Fruit fly (Drosophila melanogaster) whole organism, embryonic: ENCODE data around the gene CG31109.

Experiments used
- CG1024 ChIP-seq: fragments of 200-800 bp; sonication (Bioruptor generic); IDR thresholded peaks from 2 replicates; pipeline ENCODE4 v1.3.6; 2022; ENCODE audit warnings: missing biosample characterization, missing genetic modification characterization
- CG10565 ChIP-seq: fragments of 200-800 bp; sonication (Bioruptor generic); optimal IDR thresholded peaks from 3 replicates; lab custom pipeline; 2016; ENCODE audit warnings: missing biosample characterization, mild to moderate bottlenecking, missing genetic modification characterization
- CG12659 ChIP-seq: fragments of 200-800 bp; sonication (Bioruptor generic); optimal IDR thresholded peaks from 3 replicates; lab custom pipeline; 2017; ENCODE audit warnings: mild to moderate bottlenecking, missing biosample characterization, missing genetic modification reagents, missing genetic modification characterization
- CG13287 ChIP-seq: fragments of 200-800 bp; sonication (Bioruptor generic); IDR thresholded peaks from 2 replicates; pipeline ENCODE4 v1.3.6; 2022; ENCODE audit warnings: missing biosample characterization, missing genetic modification characterization; ENCODE audit not compliant: partially characterized antibody
- CG13424 ChIP-seq: fragments of 200-800 bp; sonication (Bioruptor generic); optimal IDR thresholded peaks from 2 replicates; lab custom pipeline; 2019; ENCODE audit warnings: missing biosample characterization, mild to moderate bottlenecking, missing genetic modification characterization, moderate library complexity
- CG1603 ChIP-seq: fragments of 200-800 bp; sonication (Bioruptor generic); optimal IDR thresholded peaks from 2 replicates; lab custom pipeline; 2019; ENCODE audit warnings: missing biosample characterization, mild to moderate bottlenecking, missing genetic modification characterization, moderate library complexity
- CG18262 ChIP-seq: fragments of 200-800 bp; optimal IDR thresholded peaks from 3 replicates; lab custom pipeline; 2019; ENCODE audit warnings: missing biosample characterization, mild to moderate bottlenecking, missing genetic modification characterization, moderate library complexity
- CG1832 ChIP-seq: fragments of 200-800 bp; sonication (Bioruptor generic); optimal IDR thresholded peaks from 2 replicates; lab custom pipeline; 2017; ENCODE audit warnings: missing biosample characterization, mild to moderate bottlenecking, missing genetic modification characterization, inconsistent platforms
- CG2116 ChIP-seq: fragments of 200-800 bp; sonication (Bioruptor generic); optimal IDR thresholded peaks from 3 replicates; lab custom pipeline; 2018; ENCODE audit warnings: missing biosample characterization, mild to moderate bottlenecking, missing genetic modification characterization
- CG32772 ChIP-seq: fragments of 200-800 bp; sonication (Bioruptor generic); IDR thresholded peaks from 2 replicates; pipeline ENCODE4 v1.3.6; 2022; ENCODE audit warnings: missing biosample characterization, missing genetic modification characterization
- CG34376 ChIP-seq: fragments of 200-800 bp; sonication (Bioruptor generic); optimal IDR thresholded peaks from 2 replicates; lab custom pipeline; 2018; ENCODE audit warnings: missing biosample characterization, mild to moderate bottlenecking, missing genetic modification characterization
- CG4360 ChIP-seq: fragments of 200-800 bp; sonication (Bioruptor generic); IDR thresholded peaks from 2 replicates; pipeline ENCODE4 v1.3.6; 2022; ENCODE audit warnings: missing biosample characterization, missing genetic modification characterization
- CG6765 ChIP-seq: fragments of 200-800 bp; sonication (Bioruptor generic); optimal IDR thresholded peaks from 3 replicates; lab custom pipeline; 2017; ENCODE audit warnings: missing biosample characterization, mild to moderate bottlenecking, missing genetic modification characterization
- CG7928 ChIP-seq: fragments of 200-800 bp; sonication (Bioruptor generic); optimal IDR thresholded peaks from 2 replicates; lab custom pipeline; 2017; ENCODE audit warnings: missing biosample characterization, mild to moderate bottlenecking, missing genetic modification characterization
- CG7963 ChIP-seq: fragments of 200-800 bp; sonication (Bioruptor generic); IDR thresholded peaks from 3 replicates; pipeline ENCODE4 v1.3.6; 2022; ENCODE audit warnings: missing biosample characterization, missing genetic modification characterization; ENCODE audit not compliant: partially characterized antibody
- CG8924 ChIP-seq: fragments of 200-800 bp; optimal IDR thresholded peaks from 3 replicates; lab custom pipeline; 2019; ENCODE audit warnings: missing biosample characterization, mild to moderate bottlenecking, missing genetic modification characterization, moderate library complexity
- CG9797 ChIP-seq: fragments of 200-800 bp; sonication (Bioruptor generic); optimal IDR thresholded peaks from 3 replicates; lab custom pipeline; 2018; ENCODE audit warnings: missing biosample characterization, mild to moderate bottlenecking, missing genetic modification characterization
- CrebB ChIP-seq: fragments of 200-800 bp; sonication (Bioruptor generic); optimal IDR thresholded peaks from 3 replicates; lab custom pipeline; 2018; ENCODE audit warnings: missing biosample characterization, mild to moderate bottlenecking, missing genetic modification characterization
- Doc3 ChIP-seq: fragments of 200-800 bp; sonication (Bioruptor generic); IDR thresholded peaks from 3 replicates; pipeline ENCODE4 v1.3.6; 2022; ENCODE audit warnings: missing biosample characterization, missing genetic modification characterization; ENCODE audit not compliant: partially characterized antibody
- Dref ChIP-seq: fragments of 200-800 bp; sonication (Bioruptor generic); IDR thresholded peaks from 2 replicates; pipeline ENCODE4 v1.3.6; 2022; ENCODE audit warnings: missing biosample characterization, missing genetic modification characterization
- Ets97D ChIP-seq: fragments of 200-800 bp; sonication (Bioruptor generic); optimal IDR thresholded peaks from 3 replicates; lab custom pipeline; 2016; ENCODE audit warnings: missing biosample characterization, missing genetic modification characterization
- Fer1 ChIP-seq: fragments of 200-800 bp; sonication (Bioruptor generic); optimal IDR thresholded peaks from 2 replicates; lab custom pipeline; 2017; ENCODE audit warnings: missing biosample characterization, mild to moderate bottlenecking, missing genetic modification characterization
- Fer2 ChIP-seq: fragments of 200-800 bp; sonication (Bioruptor generic); optimal IDR thresholded peaks from 2 replicates; lab custom pipeline; 2018; ENCODE audit warnings: missing biosample characterization, mild to moderate bottlenecking, missing genetic modification characterization, moderate library complexity
- HLH54F ChIP-seq: fragments of 200-800 bp; sonication (Bioruptor generic); optimal IDR thresholded peaks from 3 replicates; lab custom pipeline; 2016; ENCODE audit warnings: missing biosample characterization, missing genetic modification characterization
- Hand ChIP-seq: fragments of 200-800 bp; sonication (Bioruptor generic); optimal IDR thresholded peaks from 2 replicates; lab custom pipeline; 2017; ENCODE audit warnings: mild to moderate bottlenecking, missing biosample characterization, missing genetic modification reagents, missing genetic modification characterization
- HmgZ ChIP-seq: fragments of 200-800 bp; sonication (Bioruptor generic); optimal IDR thresholded peaks from 2 replicates; lab custom pipeline; 2018; ENCODE audit warnings: missing biosample characterization, mild to moderate bottlenecking, missing genetic modification characterization
- MBD-R2 ChIP-seq: fragments of 200-800 bp; sonication (Bioruptor generic); IDR thresholded peaks from 2 replicates; pipeline ENCODE4 v1.3.6; 2022; ENCODE audit warnings: missing biosample characterization, missing genetic modification characterization
- Sry-δ ChIP-seq: fragments of 200-800 bp; sonication (Bioruptor generic); optimal IDR thresholded peaks from 2 replicates; lab custom pipeline; 2016; ENCODE audit warnings: missing biosample characterization, missing genetic modification characterization
- YL-1 ChIP-seq: fragments of 200-800 bp; sonication (Bioruptor generic); optimal IDR thresholded peaks from 3 replicates; lab custom pipeline; 2017; ENCODE audit warnings: missing biosample characterization, mild to moderate bottlenecking, missing genetic modification characterization
- aop ChIP-seq: fragments of 200-800 bp; sonication (Bioruptor generic); IDR thresholded peaks from 2 replicates; pipeline ENCODE4 v1.3.6; 2022; ENCODE audit warnings: missing biosample characterization, missing genetic modification characterization
- bbx ChIP-seq: fragments of 200-800 bp; sonication (Bioruptor generic); IDR thresholded peaks from 2 replicates; pipeline ENCODE4 v1.3.6; 2022; ENCODE audit warnings: missing biosample characterization, missing genetic modification characterization; ENCODE audit not compliant: partially characterized antibody
- crp ChIP-seq, 2 experiments: fragments of 200-800 bp; sonication (Bioruptor generic); optimal IDR thresholded peaks; 2 replicates in 1 of 2; 3 replicates in 1 of 2; lab custom pipeline; 2017; ENCODE audit warnings: missing biosample characterization in 2 of 2, missing genetic modification characterization in 2 of 2, mild to moderate bottlenecking in 1 of 2, moderate library complexity in 1 of 2
- da ChIP-seq: fragments of 200-800 bp; sonication (Bioruptor generic); optimal IDR thresholded peaks from 2 replicates; lab custom pipeline; 2016; ENCODE audit warnings: missing biosample characterization, missing genetic modification characterization
- dm ChIP-seq: fragments of 200-800 bp; sonication (Bioruptor generic); optimal IDR thresholded peaks from 3 replicates; lab custom pipeline; 2016; ENCODE audit warnings: missing biosample characterization, missing genetic modification characterization
- ems ChIP-seq: fragments of 200-800 bp; sonication (Bioruptor generic); optimal IDR thresholded peaks from 3 replicates; lab custom pipeline; 2016; ENCODE audit warnings: missing biosample characterization, missing genetic modification characterization
- exex ChIP-seq: fragments of 200-800 bp; sonication (Bioruptor generic); optimal IDR thresholded peaks from 4 replicates; lab custom pipeline; 2018; ENCODE audit warnings: missing biosample characterization, mild to moderate bottlenecking, missing genetic modification characterization, moderate library complexity
- grau ChIP-seq: fragments of 200-800 bp; optimal IDR thresholded peaks from 3 replicates; lab custom pipeline; 2019; ENCODE audit warnings: missing biosample characterization, mild to moderate bottlenecking, missing genetic modification characterization, moderate library complexity
- lbe ChIP-seq: fragments of 200-800 bp; sonication (Bioruptor generic); optimal IDR thresholded peaks from 2 replicates; lab custom pipeline; 2016; ENCODE audit warnings: missing biosample characterization, mild to moderate bottlenecking, missing genetic modification characterization
- otp ChIP-seq: fragments of 200-800 bp; sonication (Bioruptor generic); IDR thresholded peaks from 3 replicates; pipeline ENCODE4, ENCODE4 v1.3.6; 2022; ENCODE audit warnings: missing biosample characterization, missing genetic modification characterization
- psq ChIP-seq: fragments of 200-800 bp; sonication (Bioruptor generic); optimal IDR thresholded peaks from 2 replicates; lab custom pipeline; 2017; ENCODE audit warnings: missing biosample characterization, missing genetic modification characterization
- pzg ChIP-seq: fragments of 200-800 bp; sonication (Bioruptor generic); optimal IDR thresholded peaks from 3 replicates; lab custom pipeline; 2018; ENCODE audit warnings: missing biosample characterization, mild to moderate bottlenecking, missing genetic modification characterization, moderate library complexity
- rib ChIP-seq: fragments of 200-800 bp; sonication (Bioruptor generic); IDR thresholded peaks from 2 replicates; pipeline ENCODE4 v1.3.6; 2022; ENCODE audit warnings: missing biosample characterization, missing genetic modification characterization
- sd ChIP-seq: fragments of 200-800 bp; sonication (Bioruptor generic); optimal IDR thresholded peaks from 3 replicates; lab custom pipeline; 2018; ENCODE audit warnings: missing biosample characterization, mild to moderate bottlenecking, missing genetic modification characterization, moderate library complexity
- trem ChIP-seq: fragments of 200-800 bp; optimal IDR thresholded peaks from 3 replicates; lab custom pipeline; 2019; ENCODE audit warnings: missing biosample characterization, mild to moderate bottlenecking, missing genetic modification characterization, moderate library complexity

Gene CG31109

dm6 chr3R:25056016-25056415, 1.6 kb upstream of the CG31109 start, which contains the start of the genes CG31111 and stac (continued):
- TF ChIP-seq CG34376 (GFP tag; lab: Kevin White, UChicago), result peak; percentile 17
- TF ChIP-seq CrebB (tag; lab: Kevin White, UChicago), result no peak
- TF ChIP-seq bbx (GFP tag; lab: Robert Waterston, UW), result no peak
- TF ChIP-seq CG2116, result peak; percentile 98
- peak; percentile 37; the same call in 1 of the 2 replicates for TF ChIP-seq CG13287
- TF ChIP-seq dm (GFP tag; lab: Kevin White, UChicago), result no peak
- TF ChIP-seq CG32772 (GFP tag; lab: Robert Waterston, UW), result no peak
- peak; percentile 37 for TF ChIP-seq CG8924
- TF ChIP-seq trem, result peak; percentile 90
- TF ChIP-seq CG9797 (GFP tag; lab: Kevin White, UChicago), result peak; percentile 46
- peak; percentile 65 for TF ChIP-seq MBD-R2
- TF ChIP-seq Fer2 (tag; lab: Kevin White, UChicago), result no peak
- no peak for TF ChIP-seq CG1024
- peak; percentile 40 for TF ChIP-seq Ets97D (GFP tag; lab: Kevin White, UChicago)
- no peak for TF ChIP-seq CG6765 (GFP tag; lab: Kevin White, UChicago)
- peak; percentile 29 for TF ChIP-seq exex
- TF ChIP-seq CG12659, result peak; percentile 31
- peak; percentile 4 for TF ChIP-seq Sry-δ (GFP tag; lab: Kevin White, UChicago)
- no peak for TF ChIP-seq Doc3 (GFP tag; lab: Robert Waterston, UW)
- peak; percentile 49 for TF ChIP-seq lbe (GFP tag; lab: Kevin White, UChicago)
- no peak for TF ChIP-seq otp
- TF ChIP-seq YL-1, result peak; percentile 38
- TF ChIP-seq CG10565 (GFP tag; lab: Kevin White, UChicago), result no peak
- no peak for TF ChIP-seq rib (GFP tag; lab: Robert Waterston, UW)
- peak; percentile 14 for TF ChIP-seq sd (tag; lab: Kevin White, UChicago)
- TF ChIP-seq aop, result no peak
- no peak for TF ChIP-seq da (GFP tag; lab: Kevin White, UChicago)
- TF ChIP-seq Dref (GFP tag; lab: Robert Waterston, UW), result peak; percentile 66
- TF ChIP-seq CG4360, result peak; percentile 66; the same call in 1 of the 2 replicates
- no peak for TF ChIP-seq ems
- peak; percentile 8 for TF ChIP-seq CG7928 (GFP tag; lab: Kevin White, UChicago)
- TF ChIP-seq pzg (GFP tag; lab: Kevin White, UChicago), result peak; percentile 44
- peak in 1 of 2 experiments; percentile 17 for TF ChIP-seq crp (GFP tag; optimal IDR thresholded peaks at IDR 0.05; lab: Kevin White, UChicago)
- TF ChIP-seq CG1832, result no peak
- peak; percentile 24 for TF ChIP-seq CG1603 (tag; lab: Kevin White, UChicago)
- no peak for TF ChIP-seq Hand (GFP tag; lab: Kevin White, UChicago)
- TF ChIP-seq CG13424 (tag; lab: Kevin White, UChicago), result no peak
- no peak for TF ChIP-seq CG7963
- peak; percentile 51 for TF ChIP-seq Fer1 (GFP tag; lab: Kevin White, UChicago)
- TF ChIP-seq HLH54F (GFP tag; lab: Kevin White, UChicago), result no peak
- TF ChIP-seq psq (GFP tag; lab: Kevin White, UChicago), result no peak
- TF ChIP-seq grau (tag; lab: Kevin White, UChicago), result peak; percentile 14
- TF ChIP-seq HmgZ (tag; lab: Kevin White, UChicago), result no peak
- no peak for TF ChIP-seq CG18262 (tag; lab: Kevin White, UChicago)
